Fruit fly (Drosophila melanogaster) whole organism, prepupa: ENCODE results near the gene fne.

ENCODE experiments used
- CG10669 ChIP-seq: fragments of 200-800 bp; sonication (Bioruptor generic); optimal IDR thresholded peaks from 3 replicates; lab custom pipeline; 2018; ENCODE audit warnings: missing biosample characterization, mild to moderate bottlenecking, missing genetic modification characterization, moderate library complexity
- CG11294 ChIP-seq: fragments of 200-800 bp; sonication (Bioruptor generic); IDR thresholded peaks from 2 replicates; pipeline ENCODE4 v1.3.6; 2022; ENCODE audit warnings: missing biosample characterization, missing genetic modification characterization
- CG11762 ChIP-seq: fragments of 200-800 bp; sonication (Bioruptor generic); optimal IDR thresholded peaks from 3 replicates; lab custom pipeline; 2016; ENCODE audit warnings: missing biosample characterization, missing genetic modification characterization; ENCODE audit not compliant: insufficient read depth
- CG15336 ChIP-seq: fragments of 200-800 bp; sonication (Bioruptor generic); IDR thresholded peaks from 2 replicates; pipeline ENCODE4 v1.3.6; 2022; ENCODE audit warnings: missing biosample characterization, missing genetic modification characterization
- CG16779 ChIP-seq: fragments of 200-800 bp; sonication (Bioruptor generic); optimal IDR thresholded peaks from 3 replicates; lab custom pipeline; 2017; ENCODE audit warnings: missing biosample characterization, mild to moderate bottlenecking, missing genetic modification characterization
- CG3032 ChIP-seq: fragments of 200-800 bp; optimal IDR thresholded peaks from 2 replicates; lab custom pipeline; 2019; ENCODE audit warnings: missing biosample characterization, mild to moderate bottlenecking, missing genetic modification characterization, moderate library complexity
- CG31627 ChIP-seq: fragments of 200-800 bp; sonication (Bioruptor generic); optimal IDR thresholded peaks from 3 replicates; lab custom pipeline; 2016; ENCODE audit warnings: missing biosample characterization, missing genetic modification characterization
- CG32006 ChIP-seq: fragments of 200-800 bp; sonication (Bioruptor generic); optimal IDR thresholded peaks from 3 replicates; lab custom pipeline; 2017; ENCODE audit warnings: missing biosample characterization, mild to moderate bottlenecking, missing genetic modification characterization
- CG6163 ChIP-seq: fragments of 200-800 bp; sonication (Bioruptor generic); IDR thresholded peaks from 3 replicates; pipeline ENCODE4 v1.3.6; 2022; ENCODE audit warnings: missing biosample characterization, missing genetic modification characterization
- CG6276 ChIP-seq: fragments of 200-800 bp; sonication (Bioruptor generic); optimal IDR thresholded peaks from 2 replicates; lab custom pipeline; 2017; ENCODE audit warnings: missing biosample characterization, mild to moderate bottlenecking, missing genetic modification characterization
- CG6792 ChIP-seq: fragments of 200-800 bp; sonication (Bioruptor generic); optimal IDR thresholded peaks from 3 replicates; lab custom pipeline; 2016; ENCODE audit warnings: missing biosample characterization, missing genetic modification characterization
- CG7368 ChIP-seq: fragments of 200-800 bp; sonication (Bioruptor generic); optimal IDR thresholded peaks from 3 replicates; lab custom pipeline; 2016; ENCODE audit warnings: missing biosample characterization, missing genetic modification characterization
- CG8319 ChIP-seq: fragments of 200-800 bp; sonication (Bioruptor generic); optimal IDR thresholded peaks from 3 replicates; lab custom pipeline; 2016; ENCODE audit warnings: missing biosample characterization, missing genetic modification characterization
- CG8632 ChIP-seq: fragments of 200-800 bp; sonication (Bioruptor generic); optimal IDR thresholded peaks from 3 replicates; lab custom pipeline; 2016; ENCODE audit warnings: missing biosample characterization, missing genetic modification characterization
- Eip75B ChIP-seq: fragments of 200-800 bp; sonication (Bioruptor generic); optimal IDR thresholded peaks from 3 replicates; lab custom pipeline; 2016; ENCODE audit warnings: missing biosample characterization, missing genetic modification characterization
- Eip78C ChIP-seq: fragments of 200-800 bp; sonication (Bioruptor generic); peaks from one replicate; lab custom pipeline; 2016; ENCODE audit warnings: missing biosample characterization, missing genetic modification characterization
- Eip93F ChIP-seq: fragments of 200-800 bp; sonication (Bioruptor generic); optimal IDR thresholded peaks from 2 replicates; lab custom pipeline; 2016; ENCODE audit warnings: missing biosample characterization, mild to moderate bottlenecking, missing genetic modification characterization
- Ets96B ChIP-seq: fragments of 200-800 bp; optimal IDR thresholded peaks from 2 replicates; lab custom pipeline; 2019; ENCODE audit warnings: missing biosample characterization, mild to moderate bottlenecking, missing genetic modification characterization, moderate library complexity
- Gug ChIP-seq: fragments of 200-800 bp; sonication (Bioruptor generic); IDR thresholded peaks from 2 replicates; pipeline ENCODE4 v1.3.6; 2022; ENCODE audit warnings: missing biosample characterization, missing genetic modification characterization
- Hr38 ChIP-seq: sonication (Bioruptor generic); optimal IDR thresholded peaks from 2 replicates; lab custom pipeline; 2016; ENCODE audit warnings: missing biosample characterization, missing genetic modification characterization
- Lpt ChIP-seq: fragments of 200-800 bp; sonication (Bioruptor generic); optimal IDR thresholded peaks from 3 replicates; lab custom pipeline; 2016; ENCODE audit warnings: missing biosample characterization, missing genetic modification characterization
- Met ChIP-seq: fragments of 200-800 bp; sonication (Bioruptor generic); optimal IDR thresholded peaks from 3 replicates; lab custom pipeline; 2016; ENCODE audit warnings: missing biosample characterization, missing genetic modification characterization
- OdsH ChIP-seq: fragments of 200-800 bp; sonication (Bioruptor generic); optimal IDR thresholded peaks from 3 replicates; lab custom pipeline; 2016; ENCODE audit warnings: missing biosample characterization, missing genetic modification characterization
- Sox14 ChIP-seq: fragments of 200-800 bp; sonication (Bioruptor generic); optimal IDR thresholded peaks from 3 replicates; lab custom pipeline; 2016; ENCODE audit warnings: missing biosample characterization, missing genetic modification characterization
- achi ChIP-seq: fragments of 200-800 bp; sonication (Bioruptor generic); optimal IDR thresholded peaks from 3 replicates; lab custom pipeline; 2016; ENCODE audit warnings: missing biosample characterization, missing genetic modification characterization
- acj6 ChIP-seq: fragments of 200-800 bp; sonication (Bioruptor generic); optimal IDR thresholded peaks from 3 replicates; lab custom pipeline; 2016; ENCODE audit warnings: missing biosample characterization, missing genetic modification characterization
- eg ChIP-seq: fragments of 200-800 bp; sonication (Bioruptor generic); IDR thresholded peaks from 3 replicates; pipeline ENCODE4 v1.3.6; 2022; ENCODE audit warnings: missing biosample characterization, missing genetic modification characterization
- esn ChIP-seq: fragments of 200-800 bp; sonication (Bioruptor generic); optimal IDR thresholded peaks from 2 replicates; lab custom pipeline; 2016; ENCODE audit warnings: missing biosample characterization, mild to moderate bottlenecking, missing genetic modification characterization, moderate library complexity
- fd59A ChIP-seq: fragments of 200-800 bp; sonication (Bioruptor generic); optimal IDR thresholded peaks from 2 replicates; lab custom pipeline; 2017; ENCODE audit warnings: missing biosample characterization, mild to moderate bottlenecking, missing genetic modification characterization, missing genetic modification reagents
- lz ChIP-seq: fragments of 200-800 bp; sonication (Bioruptor generic); optimal IDR thresholded peaks from 3 replicates; lab custom pipeline; 2016; ENCODE audit warnings: missing biosample characterization, missing genetic modification characterization
- net ChIP-seq: fragments of 200-800 bp; sonication (Bioruptor generic); optimal IDR thresholded peaks from 3 replicates; lab custom pipeline; 2016; ENCODE audit warnings: missing biosample characterization, missing genetic modification characterization
- salr ChIP-seq, 2 experiments: fragments of 200-800 bp; sonication (Bioruptor generic); optimal IDR thresholded peaks; 3 replicates each; lab custom pipeline; 2016 to 2018; ENCODE audit warnings: missing biosample characterization in 2 of 2, missing genetic modification characterization in 2 of 2, mild to moderate bottlenecking in 1 of 2
- spab ChIP-seq: fragments of 200-800 bp; sonication (Bioruptor generic); optimal IDR thresholded peaks from 2 replicates; lab custom pipeline; 2017; ENCODE audit warnings: missing biosample characterization, mild to moderate bottlenecking, missing genetic modification characterization, missing genetic modification reagents
- svp ChIP-seq: fragments of 200-800 bp; sonication (Bioruptor generic); peaks from one replicate; lab custom pipeline; 2016; ENCODE audit warnings: missing biosample characterization, missing genetic modification characterization
- topi ChIP-seq: fragments of 200-800 bp; sonication (Bioruptor generic); optimal IDR thresholded peaks from 3 replicates; lab custom pipeline; 2016; ENCODE audit warnings: missing biosample characterization, missing genetic modification characterization

fne gene

DNA sequence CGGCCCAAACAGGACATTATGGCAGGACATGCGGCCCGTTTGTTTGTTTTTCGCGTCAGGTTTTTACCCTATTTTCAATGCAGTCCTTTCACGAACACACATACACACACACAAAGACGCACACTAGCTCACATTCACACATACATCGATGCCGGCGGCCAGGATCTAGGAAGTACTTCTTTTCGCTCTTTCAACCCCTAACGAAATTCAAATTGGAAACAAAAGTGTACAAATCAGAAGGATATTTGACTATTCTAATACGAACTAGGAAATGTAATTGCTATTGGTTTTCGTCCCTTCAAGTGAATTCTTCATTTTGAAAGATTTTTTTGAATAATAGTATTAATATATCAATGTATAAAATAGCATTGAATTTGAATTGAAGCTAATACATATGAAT lies 23.1 kb downstream of the fne start:
- peak; percentile 20 for TF ChIP-seq svp (GFP tag; lab: Kevin White, UChicago)
- TF ChIP-seq CG6792 (GFP tag; lab: Kevin White, UChicago), result no peak
- TF ChIP-seq, all 60 proteins: peak for 1

DNA sequence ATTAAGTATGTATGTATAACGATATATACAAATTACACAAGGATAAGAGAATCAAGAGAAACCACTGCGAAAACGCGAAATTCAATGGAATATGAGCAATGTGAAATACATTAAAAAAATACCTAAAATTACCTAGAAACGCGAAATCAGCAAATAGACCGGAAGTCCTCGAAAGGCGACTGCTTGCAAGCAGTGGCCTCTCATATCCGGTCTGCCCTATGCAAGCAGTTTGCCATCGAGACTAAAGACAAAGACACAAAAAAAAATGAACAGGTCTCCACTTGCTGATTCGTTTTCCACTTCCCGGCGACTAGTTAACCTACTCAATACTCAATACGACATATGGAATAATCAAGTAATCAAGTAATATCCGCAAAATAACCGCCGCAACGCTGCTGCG lies 30.4 kb downstream of the fne start:
- TF ChIP-seq salr (GFP tag; optimal IDR thresholded peaks at IDR 0.05; lab: Kevin White, UChicago) (no peak), CG6163 (GFP tag; lab: Robert Waterston, UW) (no peak), Eip75B (no peak), eg (GFP tag; lab: Robert Waterston, UW) (no peak), CG7368 (GFP tag; lab: Kevin White, UChicago) (no peak), fd59A (GFP tag; lab: Kevin White, UChicago) (no peak), CG8319 (GFP tag; lab: Kevin White, UChicago) (no peak), Lpt (GFP tag; lab: Kevin White, UChicago) (no peak), CG16779 (tag; lab: Kevin White, UChicago) (no peak), acj6 (no peak), Ets96B (no peak)

DNA sequence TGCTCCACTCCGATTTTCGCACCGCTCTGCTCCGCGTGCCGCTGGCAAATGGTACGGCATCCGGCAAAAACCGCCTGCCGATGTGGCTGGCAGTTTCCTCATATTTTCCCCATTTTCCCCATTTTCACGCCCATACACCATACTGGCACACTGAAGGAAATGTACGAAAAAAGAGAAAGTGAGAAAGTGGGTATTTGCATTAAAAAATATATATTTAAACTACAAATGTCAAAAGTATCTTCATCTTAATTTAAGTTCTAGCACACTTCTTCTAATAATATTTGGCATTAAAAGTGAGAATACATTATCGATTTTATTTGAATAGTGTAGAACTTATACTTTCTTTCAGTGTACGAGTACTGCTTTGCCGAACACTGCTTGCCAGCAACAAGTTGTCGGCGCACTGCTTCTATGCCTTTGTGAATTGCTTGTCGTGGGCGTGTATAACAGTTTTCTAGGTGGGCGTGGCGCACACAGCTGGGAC lies 40.2 kb downstream of the fne start, which contains the start of gene hec:
hec (minus strand) TSS at position 51 of the 484 bp plus-strand sequence.
- TF ChIP-seq svp (GFP tag; lab: Kevin White, UChicago) (peak; percentile 22), spab (no peak), Eip78C (peak; percentile 48), achi (GFP tag; lab: Kevin White, UChicago) (no peak), CG32006 (GFP tag; lab: Kevin White, UChicago) (peak; percentile 21)

DNA sequence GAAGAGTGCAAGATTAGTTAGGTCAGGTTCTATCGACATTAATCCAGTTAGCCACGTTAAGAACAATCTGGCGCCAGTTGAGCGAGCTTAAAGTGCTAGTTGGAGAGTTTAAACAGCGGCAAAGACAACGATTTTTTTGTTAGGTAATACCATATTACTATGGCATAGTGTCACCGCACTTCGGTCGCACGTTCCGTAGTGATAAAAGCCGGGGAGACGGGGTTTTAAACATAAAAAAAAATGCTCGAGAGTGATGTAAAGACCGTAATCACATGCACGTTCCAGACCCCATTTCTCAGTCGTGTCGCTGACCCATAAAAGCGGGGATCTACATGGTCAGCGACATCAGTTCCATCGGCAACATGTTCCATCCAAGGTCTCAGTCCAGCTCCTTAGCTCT lies 41.6 kb downstream of the fne start, which contains the start of gene CG32642:
CG32642 (plus strand) TSS at position 301 of the 400 bp plus-strand sequence.
- TF ChIP-seq Met (GFP tag; lab: Kevin White, UChicago), result no peak
- TF ChIP-seq topi (GFP tag; lab: Kevin White, UChicago), result no peak
- TF ChIP-seq lz (GFP tag; lab: Kevin White, UChicago), result no peak
- no peak for TF ChIP-seq CG31627 (GFP tag; lab: Kevin White, UChicago)

DNA sequence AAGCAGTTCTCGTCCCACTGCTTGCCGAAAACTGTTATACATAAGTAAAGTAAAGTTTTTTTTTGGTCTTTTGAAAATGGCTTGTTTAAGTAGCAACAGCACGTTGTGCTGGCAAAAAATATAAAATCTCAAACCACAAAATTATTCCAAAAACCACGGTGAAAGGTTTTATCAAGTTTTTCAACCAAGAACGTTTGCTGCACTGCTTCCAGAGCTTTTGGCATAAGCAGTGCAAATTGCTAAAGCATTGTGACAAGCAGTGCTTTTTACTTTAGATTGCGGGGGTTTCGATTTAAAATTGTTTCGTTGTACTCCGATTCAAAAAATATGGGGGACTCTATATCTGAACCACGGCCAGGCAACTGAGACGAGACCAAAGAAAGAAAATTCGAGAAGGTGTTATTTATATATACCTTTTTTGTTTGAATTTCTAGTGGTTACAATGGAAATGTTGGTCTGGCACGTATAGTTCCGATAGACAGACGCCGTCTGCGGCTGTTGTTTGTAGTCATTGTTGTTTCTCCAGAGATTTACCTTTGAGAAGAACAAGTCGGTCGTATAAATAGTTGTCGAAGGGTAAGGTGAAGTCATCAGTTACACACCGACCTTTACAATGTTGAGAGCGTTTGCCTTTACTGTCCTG lies 50.1 kb downstream of the fne start, which contains the start of gene Mur11Da:
Mur11Da (plus strand) TSS at position 593 of the 643 bp plus-strand sequence.
- TF ChIP-seq CG11762 (GFP tag; lab: Kevin White, UChicago), result no peak
- TF ChIP-seq CG3032 (tag; lab: Kevin White, UChicago), result no peak
- TF ChIP-seq OdsH (GFP tag; lab: Kevin White, UChicago), result no peak
- no peak for TF ChIP-seq Hr38 (GFP tag; lab: Kevin White, UChicago)
- TF ChIP-seq esn, result no peak
- TF ChIP-seq spab, result no peak
- TF ChIP-seq CG15336 (GFP tag; lab: Robert Waterston, UW), result no peak
- TF ChIP-seq CG6276 (GFP tag; lab: Kevin White, UChicago), result no peak
- no peak for TF ChIP-seq Gug
- TF ChIP-seq CG8632 (GFP tag; lab: Kevin White, UChicago), result no peak
- no peak for TF ChIP-seq net (GFP tag; lab: Kevin White, UChicago)
- no peak for TF ChIP-seq Ets96B
- no peak for TF ChIP-seq Sox14 (GFP tag; lab: Kevin White, UChicago)
- no peak for TF ChIP-seq Met (GFP tag; lab: Kevin White, UChicago)
- TF ChIP-seq CG8319 (GFP tag; lab: Kevin White, UChicago), result no peak
- TF ChIP-seq Eip93F, result no peak
- no peak for TF ChIP-seq eg (GFP tag; lab: Robert Waterston, UW)
- no peak for TF ChIP-seq CG11294 (GFP tag; lab: Robert Waterston, UW)
- TF ChIP-seq CG10669 (GFP tag; lab: Kevin White, UChicago), result no peak
